Worm (Caenorhabditis elegans) whole organism, young adult: ENCODE results near the gene C01G10.5.

ENCODE experiments used
- B0019.2 ChIP-seq: fragments of 200-800 bp; sonication (Bioruptor generic); conservative IDR thresholded peaks from 2 replicates; pipeline ENCODE4 v1.3.6; 2022; ENCODE audit warnings: missing genetic modification reagents, missing genetic modification characterization, missing compliant biosample characterization
- C06A6.2 ChIP-seq: fragments of 200-800 bp; sonication (Bioruptor generic); conservative IDR thresholded peaks from 2 replicates; pipeline ENCODE4 v1.3.6; 2022; ENCODE audit warnings: missing genetic modification characterization, missing compliant biosample characterization
- F22D6.2 ChIP-seq: sonication (generic microtip); optimal IDR thresholded peaks from 2 replicates; lab custom pipeline; 2016; ENCODE audit warnings: mild to moderate bottlenecking, missing genetic modification characterization, missing compliant biosample characterization
- F23B12.7 ChIP-seq: sonication (generic microtip); optimal IDR thresholded peaks from 2 replicates; lab custom pipeline; 2017; ENCODE audit warnings: missing genetic modification characterization, mild to moderate bottlenecking, missing compliant biosample characterization, antibody characterized with exemption, moderate library complexity; ENCODE audit not compliant: insufficient read depth
- F33H1.4 ChIP-seq: fragments of 200-800 bp; sonication (Bioruptor generic); IDR thresholded peaks from 2 replicates; pipeline ENCODE4 v1.3.6; 2022; ENCODE audit warnings: missing genetic modification reagents, missing genetic modification characterization, missing compliant biosample characterization
- F37B4.10 ChIP-seq: fragments of 200-800 bp; sonication (Bioruptor generic); IDR thresholded peaks from 2 replicates; pipeline ENCODE4 v1.3.6; 2022; ENCODE audit warnings: missing genetic modification characterization, missing compliant biosample characterization
- F49E8.2 ChIP-seq: sonication (generic microtip); optimal IDR thresholded peaks from 3 replicates; lab custom pipeline; 2017; ENCODE audit warnings: missing genetic modification characterization, mild to moderate bottlenecking, missing compliant biosample characterization, antibody characterized with exemption, moderate library complexity; ENCODE audit not compliant: insufficient read depth
- F55B11.4 ChIP-seq: sonication (generic microtip); optimal IDR thresholded peaks from 2 replicates; lab custom pipeline; 2016; ENCODE audit warnings: missing compliant biosample characterization, missing genetic modification characterization, borderline replicate concordance; ENCODE audit not compliant: insufficient read depth
- F57C9.4 ChIP-seq: sonication (generic microtip); optimal IDR thresholded peaks from 2 replicates; lab custom pipeline; 2017; ENCODE audit warnings: mild to moderate bottlenecking, missing genetic modification characterization, missing compliant biosample characterization
- Y53G8AR.9 ChIP-seq: fragments of 200-800 bp; sonication (Bioruptor generic); conservative IDR thresholded peaks from 2 replicates; pipeline ENCODE4 v1.3.6; 2022; ENCODE audit warnings: missing genetic modification reagents, missing genetic modification characterization, missing compliant biosample characterization
- akir-1 ChIP-seq: fragments of 200-800 bp; sonication (Bioruptor generic); optimal IDR thresholded peaks from 2 replicates; lab custom pipeline; 2018; ENCODE audit warnings: mild to moderate bottlenecking, missing genetic modification characterization, moderate library complexity, missing compliant biosample characterization
- ama-1 ChIP-seq, 3 experiments: fragments of 150-350 bp in 1 of 3; sonication (generic microtip) in 2 of 3; optimal IDR thresholded peaks; 2 replicates each; lab custom pipeline; 2014 to 2018; ENCODE audit warnings: missing biosample characterization in 2 of 3, missing genetic modification characterization in 2 of 3, missing genetic modification reagents in 2 of 3
- aptf-3 ChIP-seq: fragments of 200-800 bp; sonication (Bioruptor generic); IDR thresholded peaks from 2 replicates; pipeline ENCODE4 v1.3.6; 2022; ENCODE audit warnings: missing genetic modification characterization, missing compliant biosample characterization
- athp-1 ChIP-seq: sonication (generic microtip); optimal IDR thresholded peaks from 2 replicates; lab custom pipeline; 2017; ENCODE audit warnings: mild to moderate bottlenecking, missing genetic modification characterization, missing compliant biosample characterization
- attf-6 ChIP-seq: fragments of 200-800 bp; sonication (Bioruptor generic); IDR thresholded peaks from 2 replicates; pipeline ENCODE4 v1.3.6; 2022; ENCODE audit warnings: missing genetic modification reagents, missing genetic modification characterization, missing compliant biosample characterization
- cebp-2 ChIP-seq: fragments of 200-800 bp; sonication (Bioruptor generic); IDR thresholded peaks from 2 replicates; pipeline ENCODE4 v1.3.6; 2022; ENCODE audit warnings: missing genetic modification characterization, missing compliant biosample characterization
- ceh-27 ChIP-seq: fragments of 200-800 bp; sonication (Bioruptor generic); optimal IDR thresholded peaks from 2 replicates; lab custom pipeline; 2018; ENCODE audit warnings: mild to moderate bottlenecking, missing genetic modification characterization, moderate library complexity, missing compliant biosample characterization
- ceh-91 ChIP-seq: fragments of 200-800 bp; sonication (Bioruptor generic); IDR thresholded peaks from 2 replicates; pipeline ENCODE4 v1.3.6; 2022; ENCODE audit warnings: missing genetic modification reagents, missing genetic modification characterization, missing compliant biosample characterization
- dpff-1 ChIP-seq: sonication (generic microtip); optimal IDR thresholded peaks from 2 replicates; lab custom pipeline; 2017; ENCODE audit warnings: mild to moderate bottlenecking, missing genetic modification characterization, missing compliant biosample characterization
- egl-44 ChIP-seq: fragments of 200-800 bp; sonication (Bioruptor generic); IDR thresholded peaks from 2 replicates; pipeline ENCODE4 v1.3.6; 2022; ENCODE audit warnings: missing genetic modification reagents, missing genetic modification characterization, missing compliant biosample characterization
- egrh-3 ChIP-seq: fragments of 200-800 bp; sonication (Bioruptor generic); IDR thresholded peaks from 2 replicates; pipeline ENCODE4 v1.3.6; 2022; ENCODE audit warnings: missing genetic modification reagents, missing genetic modification characterization, missing compliant biosample characterization
- hlh-12 ChIP-seq: sonication (generic microtip); optimal IDR thresholded peaks from 2 replicates; lab custom pipeline; 2016; ENCODE audit warnings: missing genetic modification characterization, missing compliant biosample characterization
- hmg-1.2 ChIP-seq: fragments of 200-800 bp; sonication (Bioruptor generic); IDR thresholded peaks from 2 replicates; pipeline ENCODE4 v1.3.6; 2022; ENCODE audit warnings: missing genetic modification reagents, missing genetic modification characterization, missing compliant biosample characterization
- hrde-1 ChIP-seq: sonication (generic microtip); optimal IDR thresholded peaks from 2 replicates; lab custom pipeline; 2016; ENCODE audit warnings: missing genetic modification characterization, mild to moderate bottlenecking, missing compliant biosample characterization, moderate library complexity, missing genotype, missing genetic modification reagents, borderline replicate concordance
- hsf-1 ChIP-seq: fragments of 200-800 bp; sonication (Bioruptor generic); IDR thresholded peaks from 2 replicates; pipeline ENCODE4 v1.3.6; 2022; ENCODE audit warnings: missing genetic modification reagents, missing genetic modification characterization, missing compliant biosample characterization
- lin-35 ChIP-seq, 3 experiments: fragments of 150-350 bp in 2 of 3; sonication (generic microtip) in 1 of 3; optimal IDR thresholded peaks; 2 replicates each; lab custom pipeline; 2014 to 2018; ENCODE audit warnings: missing biosample characterization in 3 of 3, missing genetic modification characterization in 3 of 3, missing genetic modification reagents in 3 of 3
- lir-1 ChIP-seq: fragments of 200-800 bp; sonication (Bioruptor generic); conservative IDR thresholded peaks from 2 replicates; pipeline ENCODE4 v1.3.6; 2022; ENCODE audit warnings: missing genetic modification reagents, missing genetic modification characterization, missing compliant biosample characterization
- lsl-1 ChIP-seq: fragments of 200-800 bp; sonication (Bioruptor generic); optimal IDR thresholded peaks from 2 replicates; lab custom pipeline; 2018; ENCODE audit warnings: mild to moderate bottlenecking, missing genetic modification characterization, moderate library complexity, missing compliant biosample characterization
- madf-10 ChIP-seq: sonication (generic microtip); optimal IDR thresholded peaks from 2 replicates; lab custom pipeline; 2016; ENCODE audit warnings: mild to moderate bottlenecking, missing genetic modification characterization, missing compliant biosample characterization
- madf-6 ChIP-seq: fragments of 200-800 bp; sonication (Bioruptor generic); IDR thresholded peaks from 2 replicates; pipeline ENCODE4 v1.3.6; 2022; ENCODE audit warnings: missing genetic modification reagents, missing genetic modification characterization, missing compliant biosample characterization
- madf-8 ChIP-seq: fragments of 200-800 bp; sonication (Bioruptor generic); conservative IDR thresholded peaks from 2 replicates; pipeline ENCODE4 v1.3.6; 2022; ENCODE audit warnings: missing genetic modification reagents, missing genetic modification characterization, missing compliant biosample characterization
- mcd-1 ChIP-seq: fragments of 200-800 bp; sonication (Bioruptor generic); IDR thresholded peaks from 2 replicates; pipeline ENCODE4 v1.3.6; 2022; ENCODE audit warnings: missing genetic modification reagents, missing genetic modification characterization, missing compliant biosample characterization
- mel-28 ChIP-seq: sonication (generic microtip); optimal IDR thresholded peaks from 2 replicates; lab custom pipeline; 2016; ENCODE audit warnings: borderline replicate concordance, mild to moderate bottlenecking, missing genetic modification characterization, missing compliant biosample characterization
- mes-4 ChIP-seq: sonication (generic microtip); optimal IDR thresholded peaks from 2 replicates; lab custom pipeline; 2016; ENCODE audit warnings: missing genotype, missing genetic modification characterization, missing compliant biosample characterization
- nfya-2 ChIP-seq: fragments of 200-800 bp; sonication (Bioruptor generic); IDR thresholded peaks from 2 replicates; pipeline ENCODE4 v1.3.6; 2022; ENCODE audit warnings: missing genetic modification reagents, missing genetic modification characterization, missing compliant biosample characterization
- nhr-120 ChIP-seq: fragments of 200-800 bp; sonication (Bioruptor generic); IDR thresholded peaks from 2 replicates; pipeline ENCODE4 v1.3.6; 2022; ENCODE audit warnings: missing genetic modification characterization, missing compliant biosample characterization
- pbrm-1 ChIP-seq: fragments of 200-800 bp; sonication (Bioruptor generic); IDR thresholded peaks from 2 replicates; pipeline ENCODE4 v1.3.6; 2022; ENCODE audit warnings: missing genetic modification reagents, missing genetic modification characterization, missing compliant biosample characterization
- rec-8 ChIP-seq, 2 experiments: sonication (generic microtip); optimal IDR thresholded peaks; 2 replicates each; lab custom pipeline; 2016; ENCODE audit warnings: mild to moderate bottlenecking in 2 of 2, missing genetic modification characterization in 2 of 2, missing genetic modification reagents in 2 of 2, missing genotype in 2 of 2, missing biosample characterization in 1 of 2, missing compliant biosample characterization in 1 of 2, moderate library complexity in 1 of 2
- repo-1 ChIP-seq: sonication (generic microtip); optimal IDR thresholded peaks from 2 replicates; lab custom pipeline; 2017; ENCODE audit warnings: mild to moderate bottlenecking, missing genetic modification characterization, missing compliant biosample characterization
- rpc-1 ChIP-seq, 2 experiments: fragments of 150-350 bp in 1 of 2; sonication (generic microtip) in 1 of 2; optimal IDR thresholded peaks; 2 replicates each; lab custom pipeline; 2014 to 2018; ENCODE audit warnings: missing biosample characterization in 1 of 2, missing genetic modification characterization in 1 of 2, missing genetic modification reagents in 1 of 2, missing genotype in 1 of 2
- snpc-1.3 ChIP-seq: sonication (generic microtip); optimal IDR thresholded peaks from 2 replicates; lab custom pipeline; 2017; ENCODE audit warnings: missing genetic modification characterization, mild to moderate bottlenecking, missing compliant biosample characterization, antibody characterized with exemption, moderate library complexity, missing genotype, missing genetic modification reagents; ENCODE audit not compliant: insufficient read depth
- sptf-2 ChIP-seq: fragments of 200-800 bp; sonication (Bioruptor generic); optimal IDR thresholded peaks from 2 replicates; lab custom pipeline; 2018; ENCODE audit warnings: mild to moderate bottlenecking, missing genetic modification characterization, missing compliant biosample characterization
- tbp1 ChIP-seq: fragments of 200-800 bp; sonication (Bioruptor generic); optimal IDR thresholded peaks from 2 replicates; lab custom pipeline; 2018; ENCODE audit warnings: mild to moderate bottlenecking, missing genetic modification characterization, missing compliant biosample characterization
- unc-62 ChIP-seq: fragments of 150-350 bp; optimal IDR thresholded peaks from 2 replicates; lab custom pipeline; 2014; ENCODE audit warnings: missing biosample characterization, missing genetic modification reagents, missing genetic modification characterization
- ztf-26 ChIP-seq: sonication (generic microtip); optimal IDR thresholded peaks from 2 replicates; lab custom pipeline; 2017; ENCODE audit warnings: missing genetic modification characterization, missing compliant biosample characterization
- ztf-3 ChIP-seq: fragments of 200-800 bp; sonication (Bioruptor generic); optimal IDR thresholded peaks from 2 replicates; lab custom pipeline; 2018; ENCODE audit warnings: mild to moderate bottlenecking, missing genetic modification characterization, missing compliant biosample characterization

C01G10.5 gene

ce11 chrV:15083659-15084058 is 5.7 kb downstream of the C01G10.5 start (continued):
- no peak for TF ChIP-seq madf-8
- no peak for TF ChIP-seq ztf-3 (GFP tag; lab: Kevin White, UChicago)
- TF ChIP-seq hmg-1.2 (GFP tag; lab: Robert Waterston, UW), result peak; percentile 40
- peak; percentile 9 for TF ChIP-seq ztf-26 (tag; lab: Kevin White, UChicago)
- no peak for TF ChIP-seq egrh-3 (GFP tag; lab: Robert Waterston, UW)
- no peak for TF ChIP-seq madf-10
- peak; percentile 68 for TF ChIP-seq ama-1 (optimal IDR thresholded peaks at IDR 0.05; lab: Kevin White, UChicago)
- TF ChIP-seq ama-1 (GFP tag; optimal IDR thresholded peaks at IDR 0.05; lab: Kevin White, UChicago), result peak in 1 of 2 experiments; percentile 80
- TF ChIP-seq F55B11.4 (tag; lab: Kevin White, UChicago), result no peak
- TF ChIP-seq ceh-91 (GFP tag; lab: Robert Waterston, UW), result no peak
- peak; percentile 64 for TF ChIP-seq madf-6
- no peak for TF ChIP-seq hrde-1 (tag; lab: Kevin White, UChicago)
- TF ChIP-seq cebp-2 (GFP tag; lab: Robert Waterston, UW), result 0 out of 2 replicates have a peak, but pooled peaks have one; percentile 35
- TF ChIP-seq egl-44 (GFP tag; lab: Robert Waterston, UW), result no peak

- TF ChIP-seq tbp1 (GFP tag; lab: Kevin White, UChicago) (no peak), lsl-1 (GFP tag; lab: Kevin White, UChicago) (peak; percentile 19), hsf-1 (GFP tag; lab: Robert Waterston, UW) (no peak), lin-35 (GFP tag; optimal IDR thresholded peaks at IDR 0.05; lab: Kevin White, UChicago) (peak in 1 of 3 experiments; percentile 30), sptf-2 (GFP tag; lab: Kevin White, UChicago) (no peak), rec-8 (tag; optimal IDR thresholded peaks at IDR 0.05; lab: Kevin White, UChicago) (peak; percentile 28 to 34), mel-28 (tag; lab: Kevin White, UChicago) (no peak), mcd-1 (GFP tag; lab: Robert Waterston, UW) (peak; percentile 68), Y53G8AR.9 (GFP tag; lab: Robert Waterston, UW) (no peak), B0019.2 (GFP tag; lab: Robert Waterston, UW) (no peak), nhr-120 (GFP tag; lab: Robert Waterston, UW) (no peak), nfya-2 (no peak), akir-1 (GFP tag; lab: Kevin White, UChicago) (no peak), F22D6.2 (tag; lab: Kevin White, UChicago) (peak; percentile 8), snpc-1.3 (tag; lab: Kevin White, UChicago) (no peak), ama-1 (optimal IDR thresholded peaks at IDR 0.05; lab: Kevin White, UChicago) (no peak), ama-1 (GFP tag; optimal IDR thresholded peaks at IDR 0.05; lab: Kevin White, UChicago) (no peak), F49E8.2 (no peak), lir-1 (GFP tag; lab: Robert Waterston, UW) (no peak), mes-4 (tag; lab: Kevin White, UChicago) (no peak), unc-62 (no peak), hlh-12 (tag; lab: Kevin White, UChicago) (no peak), dpff-1 (tag; lab: Kevin White, UChicago) (no peak), pbrm-1 (no peak), C06A6.2 (GFP tag; lab: Robert Waterston, UW) (no peak), F33H1.4 (GFP tag; lab: Robert Waterston, UW) (peak; percentile 26; the same call in 1 of the 2 replicates), F23B12.7 (tag; lab: Kevin White, UChicago) (peak; percentile 16), athp-1 (no peak), ceh-27 (GFP tag; lab: Kevin White, UChicago) (peak; percentile 52), aptf-3 (no peak), hmg-1.2 (GFP tag; lab: Robert Waterston, UW) (no peak), attf-6 (GFP tag; lab: Robert Waterston, UW) (no peak), repo-1 (tag; lab: Kevin White, UChicago) (no peak), F57C9.4 (tag; lab: Kevin White, UChicago) (no peak), egrh-3 (GFP tag; lab: Robert Waterston, UW) (no peak), rpc-1 (optimal IDR thresholded peaks at IDR 0.05; lab: Kevin White, UChicago) (no peak), rpc-1 (tag; optimal IDR thresholded peaks at IDR 0.05; lab: Kevin White, UChicago) (no peak), F37B4.10 (GFP tag; lab: Robert Waterston, UW) (no peak)
Measured at ce11 chrV:15082291-15082690, 7.0 kb downstream of the C01G10.5 start, which contains the start of the genes C01G10.10 and C01G10.9. TSS of gene C01G10.10 (minus strand) at chrV:15082441. TSS of gene C01G10.9 (plus strand) at chrV:15082530.
